Worm (Caenorhabditis elegans) whole organism, late embryonic: ENCODE measurements around the gene myrf-1.

Experiments
- C08G9.2 ChIP-seq: sonication (generic microtip); optimal IDR thresholded peaks from 2 replicates; lab custom pipeline; 2016; ENCODE audit warnings: mild to moderate bottlenecking, missing genetic modification characterization, moderate library complexity, missing compliant biosample characterization
- F13H6.1 ChIP-seq: sonication (generic microtip); optimal IDR thresholded peaks from 2 replicates; lab custom pipeline; 2016; ENCODE audit warnings: missing genetic modification characterization, missing compliant biosample characterization
- K09A11.1 ChIP-seq: sonication (generic microtip); optimal IDR thresholded peaks from 2 replicates; lab custom pipeline; 2017; ENCODE audit warnings: antibody characterized with exemption, mild to moderate bottlenecking, missing genetic modification characterization, missing compliant biosample characterization; ENCODE audit not compliant: insufficient read depth
- T23F11.4 ChIP-seq: fragments of 200-800 bp; sonication (Bioruptor generic); optimal IDR thresholded peaks from 2 replicates; lab custom pipeline; 2018; ENCODE audit warnings: mild to moderate bottlenecking, missing genetic modification characterization, missing compliant biosample characterization
- Y22D7AL.16 ChIP-seq: sonication (generic microtip); optimal IDR thresholded peaks from 2 replicates; lab custom pipeline; 2016; ENCODE audit warnings: missing genetic modification characterization, missing compliant biosample characterization
- ama-1 ChIP-seq: fragments of 150-350 bp; optimal IDR thresholded peaks from 2 replicates; lab custom pipeline; 2014
- ceh-14 ChIP-seq: sonication (generic microtip); optimal IDR thresholded peaks from 2 replicates; lab custom pipeline; 2016; ENCODE audit warnings: missing genotype, missing genetic modification characterization, missing compliant biosample characterization
- ceh-18 ChIP-seq: sonication (generic microtip); optimal IDR thresholded peaks from 2 replicates; lab custom pipeline; 2016; ENCODE audit warnings: missing genetic modification characterization, missing compliant biosample characterization
- ceh-19 ChIP-seq: fragments of 200-800 bp; sonication (Bioruptor generic); optimal IDR thresholded peaks from 2 replicates; lab custom pipeline; 2018; ENCODE audit warnings: mild to moderate bottlenecking, missing genetic modification characterization, missing compliant biosample characterization
- ceh-2 ChIP-seq: sonication (generic microtip); optimal IDR thresholded peaks from 2 replicates; lab custom pipeline; 2016; ENCODE audit warnings: missing genotype, missing genetic modification characterization, missing compliant biosample characterization
- ceh-22 ChIP-seq: sonication (generic microtip); optimal IDR thresholded peaks from 2 replicates; lab custom pipeline; 2017; ENCODE audit warnings: missing biosample characterization, missing genetic modification characterization
- ceh-24 ChIP-seq: sonication (generic microtip); optimal IDR thresholded peaks from 2 replicates; lab custom pipeline; 2016; ENCODE audit warnings: mild to moderate bottlenecking, missing genetic modification characterization, missing compliant biosample characterization
- ceh-31 ChIP-seq: sonication (generic microtip); optimal IDR thresholded peaks from 2 replicates; lab custom pipeline; 2016; ENCODE audit warnings: missing genetic modification characterization, missing compliant biosample characterization
- ceh-34 ChIP-seq: sonication (generic microtip); optimal IDR thresholded peaks from 2 replicates; lab custom pipeline; 2016; ENCODE audit warnings: mild to moderate bottlenecking, missing genetic modification characterization, missing compliant biosample characterization
- ceh-45 ChIP-seq: fragments of 200-800 bp; sonication (Bioruptor generic); IDR thresholded peaks from 2 replicates; pipeline ENCODE4 v1.3.6; 2022; ENCODE audit warnings: missing genetic modification reagents, missing genetic modification characterization, missing compliant biosample characterization
- ceh-48 ChIP-seq: sonication (generic microtip); optimal IDR thresholded peaks from 2 replicates; lab custom pipeline; 2016; ENCODE audit warnings: missing genetic modification characterization, inconsistent platforms, missing compliant biosample characterization
- ceh-6 ChIP-seq: fragments of 200-800 bp; sonication (Bioruptor generic); optimal IDR thresholded peaks from 2 replicates; lab custom pipeline; 2018; ENCODE audit warnings: mild to moderate bottlenecking, missing genetic modification characterization, missing compliant biosample characterization
- ceh-9 ChIP-seq: sonication (generic microtip); optimal IDR thresholded peaks from 2 replicates; lab custom pipeline; 2016; ENCODE audit warnings: mild to moderate bottlenecking, missing genetic modification characterization, inconsistent platforms, missing compliant biosample characterization
- dmd-4 ChIP-seq: sonication (generic microtip); optimal IDR thresholded peaks from 2 replicates; lab custom pipeline; 2016; ENCODE audit warnings: borderline replicate concordance, missing genetic modification characterization, missing compliant biosample characterization
- dve-1 ChIP-seq: sonication (generic microtip); optimal IDR thresholded peaks from 2 replicates; lab custom pipeline; 2017; ENCODE audit warnings: antibody characterized with exemption, mild to moderate bottlenecking, missing genetic modification characterization, missing compliant biosample characterization
- elt-4 ChIP-seq: sonication (generic microtip); optimal IDR thresholded peaks from 2 replicates; lab custom pipeline; 2016; ENCODE audit warnings: missing genetic modification characterization, missing compliant biosample characterization
- ets-4 ChIP-seq: sonication (generic microtip); optimal IDR thresholded peaks from 2 replicates; lab custom pipeline; 2016; ENCODE audit warnings: missing genetic modification characterization, missing compliant biosample characterization
- eyg-1 ChIP-seq: sonication (generic microtip); optimal IDR thresholded peaks from 2 replicates; lab custom pipeline; 2016; ENCODE audit warnings: missing genotype, missing genetic modification characterization, missing compliant biosample characterization
- fkh-10 ChIP-seq: fragments of 150-350 bp; optimal IDR thresholded peaks from 2 replicates; lab custom pipeline; 2014; ENCODE audit warnings: missing biosample characterization, missing genetic modification reagents, missing genetic modification characterization
- hlh-30 ChIP-seq: sonication (generic microtip); optimal IDR thresholded peaks from 2 replicates; lab custom pipeline; 2017; ENCODE audit warnings: antibody characterized with exemption, missing genetic modification characterization, missing compliant biosample characterization; ENCODE audit not compliant: insufficient read depth
- hlh-6 ChIP-seq: sonication (generic microtip); optimal IDR thresholded peaks from 2 replicates; lab custom pipeline; 2016; ENCODE audit warnings: missing genotype, missing genetic modification characterization, missing compliant biosample characterization
- hlh-8 ChIP-seq: sonication (generic microtip); optimal IDR thresholded peaks from 2 replicates; lab custom pipeline; 2016; ENCODE audit warnings: missing genotype, missing genetic modification characterization, missing compliant biosample characterization
- lim-6 ChIP-seq: sonication (generic microtip); optimal IDR thresholded peaks from 2 replicates; lab custom pipeline; 2016; ENCODE audit warnings: missing genetic modification characterization, missing compliant biosample characterization
- lin-11 ChIP-seq: fragments of 200-800 bp; sonication (Bioruptor generic); optimal IDR thresholded peaks from 2 replicates; lab custom pipeline; 2018; ENCODE audit warnings: mild to moderate bottlenecking, missing genetic modification characterization, missing compliant biosample characterization
- madf-2 ChIP-seq: sonication (generic microtip); optimal IDR thresholded peaks from 2 replicates; lab custom pipeline; 2017; ENCODE audit warnings: missing genetic modification characterization, missing compliant biosample characterization
- mec-3 ChIP-seq: sonication (generic microtip); optimal IDR thresholded peaks from 2 replicates; lab custom pipeline; 2016; ENCODE audit warnings: borderline replicate concordance, missing genetic modification characterization, missing compliant biosample characterization
- nhr-11 ChIP-seq: fragments of 150-350 bp; optimal IDR thresholded peaks from 2 replicates; lab custom pipeline; 2014; ENCODE audit warnings: missing biosample characterization, missing genetic modification characterization
- nhr-232 ChIP-seq: sonication (generic microtip); optimal IDR thresholded peaks from 2 replicates; lab custom pipeline; 2016; ENCODE audit warnings: missing genetic modification characterization, missing compliant biosample characterization
- npax-4 ChIP-seq: sonication (generic microtip); optimal IDR thresholded peaks from 2 replicates; lab custom pipeline; 2016; ENCODE audit warnings: missing genetic modification characterization, missing compliant biosample characterization
- pat-9 ChIP-seq: fragments of 200-800 bp; sonication (Bioruptor generic); optimal IDR thresholded peaks from 2 replicates; lab custom pipeline; 2018; ENCODE audit warnings: mild to moderate bottlenecking, missing genetic modification characterization, moderate library complexity, missing compliant biosample characterization
- pax-1 ChIP-seq: fragments of 150-350 bp; optimal IDR thresholded peaks from 2 replicates; lab custom pipeline; 2014; ENCODE audit warnings: missing biosample characterization, missing genetic modification characterization
- pha-2 ChIP-seq: sonication (generic microtip); optimal IDR thresholded peaks from 2 replicates; lab custom pipeline; 2017; ENCODE audit warnings: mild to moderate bottlenecking, missing genetic modification characterization, missing compliant biosample characterization
- ref-2 ChIP-seq: sonication (generic microtip); optimal IDR thresholded peaks from 2 replicates; lab custom pipeline; 2016; ENCODE audit warnings: missing genetic modification characterization, missing compliant biosample characterization
- rnt-1 ChIP-seq: sonication (generic microtip); optimal IDR thresholded peaks from 2 replicates; lab custom pipeline; 2016; ENCODE audit warnings: missing genetic modification characterization, missing compliant biosample characterization
- sdc-2 ChIP-seq: sonication (generic microtip); optimal IDR thresholded peaks from 2 replicates; lab custom pipeline; 2016; ENCODE audit warnings: missing genotype, missing genetic modification characterization, missing compliant biosample characterization
- sox-2 ChIP-seq: fragments of 200-800 bp; sonication (Bioruptor generic); IDR thresholded peaks from 2 replicates; pipeline ENCODE4 v1.3.6; 2022; ENCODE audit warnings: missing genetic modification reagents, missing genetic modification characterization, missing compliant biosample characterization
- sox-4 ChIP-seq: sonication (generic microtip); optimal IDR thresholded peaks from 2 replicates; lab custom pipeline; 2017; ENCODE audit warnings: mild to moderate bottlenecking, missing genetic modification characterization, inconsistent platforms, missing compliant biosample characterization
- syd-9 ChIP-seq: sonication (generic microtip); optimal IDR thresholded peaks from 2 replicates; lab custom pipeline; 2016; ENCODE audit warnings: mild to moderate bottlenecking, missing genetic modification characterization, moderate library complexity, missing compliant biosample characterization
- tbx-2 ChIP-seq: sonication (generic microtip); optimal IDR thresholded peaks from 2 replicates; lab custom pipeline; 2016; ENCODE audit warnings: missing genetic modification characterization, missing compliant biosample characterization
- tbx-7 ChIP-seq: sonication (generic microtip); optimal IDR thresholded peaks from 2 replicates; lab custom pipeline; 2016; ENCODE audit warnings: missing genotype, missing genetic modification characterization, missing compliant biosample characterization
- ttx-3 ChIP-seq: sonication (generic microtip); optimal IDR thresholded peaks from 2 replicates; lab custom pipeline; 2016; ENCODE audit warnings: missing genetic modification reagents, missing genetic modification characterization, missing compliant biosample characterization
- unc-3 ChIP-seq, 2 experiments: fragments of 200-800 bp in 1 of 2; sonication (Bioruptor generic) in 1 of 2; sonication (generic microtip) in 1 of 2; conservative IDR thresholded peaks in 1 of 2; optimal IDR thresholded peaks in 1 of 2; 2 replicates each; pipeline versions ENCODE4 v1.3.6 to Lab custom; 2016 to 2022; ENCODE audit warnings: missing compliant biosample characterization in 2 of 2, missing genetic modification characterization in 2 of 2, missing genetic modification reagents in 1 of 2
- unc-42 ChIP-seq: sonication (generic microtip); optimal IDR thresholded peaks from 2 replicates; lab custom pipeline; 2016; ENCODE audit warnings: missing genotype, missing genetic modification characterization, missing compliant biosample characterization
- unc-55 ChIP-seq: sonication (generic microtip); optimal IDR thresholded peaks from 2 replicates; lab custom pipeline; 2017; ENCODE audit warnings: missing biosample characterization, missing genetic modification reagents, missing genetic modification characterization
- unc-86 ChIP-seq: sonication (generic microtip); optimal IDR thresholded peaks from 2 replicates; lab custom pipeline; 2016; ENCODE audit warnings: missing genetic modification characterization, missing compliant biosample characterization
- zip-5 ChIP-seq: sonication (generic microtip); optimal IDR thresholded peaks from 2 replicates; lab custom pipeline; 2016; ENCODE audit warnings: missing genetic modification characterization, missing compliant biosample characterization
- ztf-16 ChIP-seq: sonication (generic microtip); optimal IDR thresholded peaks from 2 replicates; lab custom pipeline; 2017; ENCODE audit warnings: missing genetic modification characterization, missing compliant biosample characterization

Gene myrf-1

DNA sequence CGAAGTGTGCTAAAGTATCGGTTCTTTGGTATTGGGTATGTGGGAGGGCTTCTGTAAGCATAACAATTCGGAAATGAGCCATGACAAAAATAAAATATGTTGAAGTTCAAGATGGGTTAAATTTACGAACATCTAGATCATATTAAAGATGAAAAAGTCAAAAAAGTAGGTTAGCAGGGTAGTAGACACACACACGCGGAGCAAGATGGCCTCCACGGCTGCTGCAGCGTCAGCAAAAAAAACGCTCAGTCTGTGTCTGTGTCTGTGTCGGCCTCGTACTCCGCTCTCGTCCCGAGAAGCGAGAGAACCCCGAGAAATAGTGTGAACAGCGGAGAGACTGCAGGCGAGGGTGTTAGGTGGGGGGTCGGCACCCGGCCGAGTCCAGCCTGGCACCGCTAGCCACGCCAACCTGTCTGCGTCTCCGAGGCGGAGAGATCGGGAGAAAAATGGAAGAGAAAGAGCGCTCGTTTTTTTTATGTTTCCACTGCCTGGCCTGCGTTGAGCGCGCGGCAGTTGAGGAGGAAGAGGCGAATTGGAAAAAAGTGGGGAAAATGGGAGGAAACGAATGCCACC is at the start of gene myrf-1:
myrf-1 (minus strand) TSS at position 51 of the 573 bp plus-strand sequence.
- TF ChIP-seq rnt-1 (peak; percentile 35), sdc-2 (tag; lab: Kevin White, UChicago) (peak; percentile 59), lin-11 (peak; percentile 28), K09A11.1 (tag; lab: Kevin White, UChicago) (peak; percentile 63), C08G9.2 (tag; lab: Kevin White, UChicago) (peak; percentile 77), Y22D7AL.16 (tag; lab: Kevin White, UChicago) (no peak), ceh-19 (GFP tag; lab: Kevin White, UChicago) (peak; percentile 58), elt-4 (tag; lab: Kevin White, UChicago) (no peak), ceh-9 (no peak), ceh-14 (tag; lab: Kevin White, UChicago) (peak; percentile 41), zip-5 (tag; lab: Kevin White, UChicago) (no peak), hlh-6 (tag; lab: Kevin White, UChicago) (no peak), ceh-34 (tag; lab: Kevin White, UChicago) (peak; percentile 86), ceh-2 (tag; lab: Kevin White, UChicago) (peak; percentile 45), unc-86 (tag; lab: Kevin White, UChicago) (peak; percentile 36), pat-9 (tag; lab: Kevin White, UChicago) (no peak), mec-3 (no peak), pax-1 (tag; lab: Kevin White, UChicago) (no peak), npax-4 (tag; lab: Kevin White, UChicago) (no peak), ama-1 (lab: Kevin White, UChicago) (no peak), madf-2 (tag; lab: Kevin White, UChicago) (peak; percentile 6), nhr-11 (tag; lab: Kevin White, UChicago) (no peak), unc-55 (GFP tag; lab: Kevin White, UChicago) (peak; percentile 15), fkh-10 (GFP tag; lab: Kevin White, UChicago) (no peak), sox-2 (GFP tag; lab: Robert Waterston, UW) (no peak), ets-4 (peak; percentile 56), tbx-2 (tag; lab: Kevin White, UChicago) (peak; percentile 94), ceh-45 (no peak), hlh-8 (tag; lab: Kevin White, UChicago) (peak; percentile 44), dmd-4 (no peak), dve-1 (tag; lab: Kevin White, UChicago) (peak; percentile 18), ceh-48 (no peak), ref-2 (tag; lab: Kevin White, UChicago) (peak; percentile 87), T23F11.4 (GFP tag; lab: Kevin White, UChicago) (no peak), unc-3 (GFP tag; conservative IDR thresholded peaks at IDR 0.05; lab: Robert Waterston, UW) (no peak), unc-3 (tag; optimal IDR thresholded peaks at IDR 0.05; lab: Kevin White, UChicago) (no peak), tbx-7 (tag; lab: Kevin White, UChicago) (peak; percentile 35), ceh-22 (tag; lab: Kevin White, UChicago) (no peak), sox-4 (tag; lab: Kevin White, UChicago) (no peak), nhr-232 (tag; lab: Kevin White, UChicago) (peak; percentile 40), F13H6.1 (peak; percentile 77), ceh-31 (tag; lab: Kevin White, UChicago) (peak; percentile 88), unc-42 (tag; lab: Kevin White, UChicago) (peak; percentile 70), syd-9 (tag; lab: Kevin White, UChicago) (peak; percentile 70), ceh-6 (GFP tag; lab: Kevin White, UChicago) (peak; percentile 21), ztf-16 (tag; lab: Kevin White, UChicago) (no peak), ttx-3 (tag; lab: Kevin White, UChicago) (no peak), ceh-24 (tag; lab: Kevin White, UChicago) (no peak), hlh-30 (tag; lab: Kevin White, UChicago) (peak; percentile 55), pha-2 (tag; lab: Kevin White, UChicago) (no peak), eyg-1 (tag; lab: Kevin White, UChicago) (no peak), lim-6 (tag; lab: Kevin White, UChicago) (no peak), ceh-18 (tag; lab: Kevin White, UChicago) (peak; percentile 89)
